Fruit fly (Drosophila melanogaster): ENCODE results near the gene stck.

The stck gene

DNA sequence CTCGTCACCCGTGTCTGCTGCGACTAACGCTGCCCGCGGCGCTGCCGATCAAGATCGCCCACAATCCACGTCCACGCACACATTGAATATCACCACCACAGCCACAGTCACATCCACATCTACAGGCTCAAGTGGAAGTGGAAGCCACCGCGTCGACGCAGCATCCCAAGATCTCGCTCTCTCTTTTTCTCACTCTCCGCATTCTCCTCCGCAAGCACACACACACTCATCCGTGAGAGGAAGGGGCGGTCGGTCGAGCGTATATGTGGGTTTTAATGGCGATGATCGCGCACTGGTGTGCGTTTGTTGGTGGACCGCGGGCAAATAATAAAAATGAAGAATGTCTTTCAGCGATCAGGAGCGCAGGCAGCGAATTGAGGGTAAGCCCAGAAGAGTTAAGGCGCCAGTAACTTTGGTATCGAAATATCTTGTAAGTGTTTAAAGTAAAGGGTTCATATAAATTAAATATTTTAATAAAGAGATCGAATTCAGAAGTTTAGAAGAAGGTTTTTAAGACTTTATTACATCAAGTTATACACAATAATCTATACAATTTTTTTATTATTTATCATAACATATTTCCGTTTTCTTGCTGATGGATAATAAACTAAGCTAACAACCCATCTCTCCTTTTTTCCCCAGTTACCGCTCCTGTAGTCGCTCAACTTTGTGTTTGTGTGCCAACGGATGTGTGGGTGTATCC lies 22.9 kb upstream of the stck start, which contains the start of gene Poxm:
Gene Poxm, minus strand, starts transcription at position 25 of the 703 bp plus-strand sequence.
- TF ChIP-seq CTCF (optimal IDR thresholded peaks at IDR 0.05) (no peak), CG8478 (optimal IDR thresholded peaks at IDR 0.05) (no peak)

DNA sequence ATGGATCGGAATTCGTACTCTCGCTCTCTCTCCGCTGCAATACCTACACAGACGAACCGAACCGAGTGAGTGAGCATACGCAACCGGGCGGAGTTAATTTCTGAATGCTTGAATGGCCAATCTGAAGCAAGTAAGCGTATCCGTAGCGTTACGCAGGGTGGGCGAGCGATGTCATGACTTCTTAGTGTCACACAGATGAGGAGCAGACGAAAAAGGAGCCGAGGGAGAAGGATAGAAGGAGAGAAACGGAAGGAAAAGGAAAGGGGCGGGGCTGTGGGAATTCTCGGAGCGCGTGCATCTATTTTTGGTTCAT lies 22.4 kb upstream of the stck start:
- no peak for TF ChIP-seq CG8478 (optimal IDR thresholded peaks at IDR 0.05)
- TF ChIP-seq CTCF (optimal IDR thresholded peaks at IDR 0.05) = no peak

DNA sequence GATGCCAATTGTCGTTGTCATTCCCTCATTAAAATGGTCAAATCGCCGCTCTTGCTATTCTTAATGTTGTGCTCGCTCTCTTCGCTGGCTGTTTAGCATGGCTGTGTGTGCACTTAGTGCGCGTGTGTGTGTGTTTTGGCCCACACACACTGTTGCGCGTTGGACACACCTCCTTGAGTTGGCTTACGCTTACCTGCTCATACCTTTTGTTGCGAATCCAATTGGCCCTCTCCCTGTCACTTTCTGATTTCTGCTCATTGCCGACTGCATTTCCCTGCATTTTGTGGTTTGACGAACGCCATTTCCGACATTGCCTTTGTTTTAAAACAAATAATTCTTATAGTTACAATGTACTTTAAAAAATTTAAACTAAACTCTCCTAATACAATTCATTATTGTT lies 21.8 kb upstream of the stck start:
- TF ChIP-seq CTCF (optimal IDR thresholded peaks at IDR 0.05) (no peak), CG8478 (optimal IDR thresholded peaks at IDR 0.05) (no peak)

DNA sequence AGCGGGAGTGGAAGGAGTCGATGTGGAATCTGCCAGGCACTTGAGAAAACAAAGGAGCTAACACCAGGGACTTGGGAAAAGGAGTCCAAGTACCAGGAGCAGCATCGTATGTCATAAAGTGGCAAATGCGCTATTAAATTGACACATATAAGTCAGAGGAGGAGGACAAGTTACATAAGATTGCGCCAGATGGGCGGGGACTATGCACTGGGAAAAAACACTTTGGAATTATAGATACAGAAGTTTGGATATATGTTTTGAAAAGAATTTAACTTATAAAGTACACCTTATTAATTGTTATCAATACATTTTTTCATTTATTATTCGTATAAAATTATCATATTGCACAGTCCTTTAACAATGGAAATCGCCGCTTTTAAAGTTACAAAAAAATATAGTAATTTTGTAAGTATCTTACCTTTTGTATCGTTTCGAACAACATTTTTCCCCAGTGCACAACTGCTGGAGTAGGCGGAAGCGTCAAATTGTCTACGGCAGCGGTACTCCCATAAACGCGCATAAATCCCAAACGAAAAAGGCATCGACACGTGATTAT lies 20.7 kb upstream of the stck start:
- TF ChIP-seq CTCF (optimal IDR thresholded peaks at IDR 0.05) (no peak), CG8478 (optimal IDR thresholded peaks at IDR 0.05) (no peak)

DNA sequence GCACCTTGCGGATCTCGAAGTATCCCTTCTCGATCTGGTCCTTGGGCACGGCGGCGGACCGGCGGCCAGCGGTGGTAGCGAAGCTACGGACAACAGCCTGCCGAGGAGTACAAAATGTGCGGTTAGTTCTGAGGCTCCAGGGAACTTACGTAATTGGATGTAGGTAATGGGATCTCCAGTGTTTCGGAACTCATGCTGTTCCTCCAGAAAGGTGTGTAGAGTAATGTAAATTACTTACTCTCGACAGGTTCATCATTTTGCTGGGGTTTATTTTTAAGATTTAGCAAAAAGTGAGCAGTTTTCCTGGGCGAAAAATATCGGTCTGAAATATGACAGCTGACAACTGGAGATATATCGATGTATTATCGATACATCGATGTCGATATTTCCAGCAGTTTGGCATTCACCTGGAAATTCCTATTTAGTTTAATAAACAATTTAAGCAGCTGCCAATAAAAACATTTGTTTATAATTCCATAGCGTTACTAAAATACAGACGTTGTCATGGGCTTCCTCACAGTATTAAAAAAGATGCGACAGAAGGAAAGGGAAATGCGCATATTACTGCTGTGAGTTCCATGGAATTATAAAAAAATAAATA lies 16.0 kb upstream of the stck start, which contains the start of the genes COX7A and Arl2:
Gene COX7A, minus strand, starts transcription at position 369 of the 601 bp plus-strand sequence.
Gene Arl2, plus strand, starts transcription at position 426 of the 601 bp plus-strand sequence.
- peak in 1 of 2 experiments; percentile 16 for TF ChIP-seq CTCF (optimal IDR thresholded peaks at IDR 0.05)
- TF ChIP-seq CG8478 (optimal IDR thresholded peaks at IDR 0.05) = no peak

DNA sequence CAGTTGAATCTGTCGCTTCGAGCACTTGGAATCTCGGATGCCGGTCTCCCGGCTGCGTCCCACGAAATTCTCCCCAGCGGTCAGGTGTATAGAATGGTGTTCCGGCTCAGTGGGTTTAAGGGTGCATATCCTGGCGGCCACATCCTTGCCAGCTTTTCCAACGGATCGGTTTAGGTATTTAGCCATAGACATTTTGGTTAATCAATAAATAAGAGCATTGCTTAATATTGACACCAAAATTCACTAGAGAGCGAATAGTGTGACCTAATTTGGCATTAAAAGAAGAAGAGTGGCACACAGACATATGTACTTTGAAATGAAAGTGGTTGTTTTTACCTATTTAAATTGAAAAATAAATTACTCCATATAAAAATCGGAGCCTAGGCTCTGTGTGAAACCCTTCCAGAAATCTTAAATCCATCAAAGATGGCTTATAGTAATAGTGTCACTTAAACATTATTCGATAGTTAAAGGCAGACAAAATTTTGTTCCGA lies 13.5 kb upstream of the stck start, which contains the start of the genes PNKP and COX7AL:
Gene PNKP, minus strand, starts transcription at position 266 of the 494 bp plus-strand sequence.
Gene COX7AL, plus strand, starts transcription at position 419 of the 494 bp plus-strand sequence.
- no peak for TF ChIP-seq CTCF (optimal IDR thresholded peaks at IDR 0.05)
- no peak for TF ChIP-seq CG8478 (optimal IDR thresholded peaks at IDR 0.05)

DNA sequence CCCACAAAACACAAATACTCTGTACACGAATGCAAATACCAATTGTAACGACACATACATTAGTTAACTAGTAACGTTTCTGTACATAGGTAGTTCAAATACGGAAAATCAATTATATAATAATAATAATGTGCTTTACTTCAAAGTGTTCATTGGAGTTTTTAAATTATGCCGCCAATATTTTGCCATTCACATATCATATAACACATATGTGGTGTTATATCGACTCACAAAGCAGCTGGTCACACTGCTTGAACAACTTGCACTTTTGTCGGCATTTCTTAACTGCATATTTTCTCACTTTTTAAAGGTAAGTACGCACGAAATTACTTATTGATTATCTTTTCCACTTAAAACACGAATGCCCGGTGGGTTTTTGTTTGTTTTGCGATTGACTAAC lies 12.6 kb upstream of the stck start, which contains the start of gene DppIII:
Gene DppIII, plus strand, starts transcription at position 227 of the 400 bp plus-strand sequence.
- TF ChIP-seq CG8478 (optimal IDR thresholded peaks at IDR 0.05) (no peak), CTCF (optimal IDR thresholded peaks at IDR 0.05) (no peak)

DNA sequence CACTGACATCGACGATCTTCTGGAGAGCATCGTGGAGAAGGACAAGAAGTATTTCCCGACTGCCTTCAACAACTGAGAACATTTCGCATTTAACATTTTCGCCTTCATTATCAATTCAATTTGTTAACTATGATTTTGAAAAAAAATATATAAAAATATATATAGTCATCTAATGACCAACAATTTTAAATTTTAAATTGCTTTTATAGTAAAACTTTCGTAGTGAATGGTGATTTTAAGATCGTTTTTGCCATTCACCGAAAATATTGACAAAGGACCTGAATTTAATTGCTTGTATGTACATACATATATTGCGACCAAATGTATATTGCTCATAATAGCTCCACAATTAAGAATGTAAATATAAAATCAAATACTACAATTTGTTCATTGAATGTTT lies 9.5 kb upstream of the stck start, which contains the start of gene CG7352:
Gene CG7352, plus strand, starts transcription at position 301 of the 400 bp plus-strand sequence.
- TF ChIP-seq CG8478 (optimal IDR thresholded peaks at IDR 0.05) = no peak
- TF ChIP-seq CTCF (optimal IDR thresholded peaks at IDR 0.05) = no peak

DNA sequence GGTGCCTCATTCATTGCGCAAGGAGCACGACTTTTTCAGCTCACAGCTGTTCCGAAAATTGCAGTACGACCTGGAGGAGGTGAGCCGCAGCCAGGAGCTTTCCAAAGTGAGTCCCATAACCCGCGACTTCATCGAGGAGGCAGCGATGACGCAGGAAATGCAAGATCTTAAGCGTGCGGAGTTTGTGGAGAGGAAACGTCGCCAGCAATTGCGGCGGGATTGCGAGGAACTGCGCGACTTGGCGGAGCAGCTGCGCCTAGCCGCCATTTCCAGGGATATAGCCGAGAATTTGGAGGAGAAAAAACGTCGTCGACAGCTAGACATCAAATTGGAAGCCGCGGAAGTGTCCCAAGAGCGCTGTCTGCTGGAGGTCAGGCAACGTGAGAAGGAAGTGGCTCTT lies 8.9 kb upstream of the stck start:
- TF ChIP-seq CG8478 (optimal IDR thresholded peaks at IDR 0.05) = no peak
- no peak for TF ChIP-seq CTCF (optimal IDR thresholded peaks at IDR 0.05)

DNA sequence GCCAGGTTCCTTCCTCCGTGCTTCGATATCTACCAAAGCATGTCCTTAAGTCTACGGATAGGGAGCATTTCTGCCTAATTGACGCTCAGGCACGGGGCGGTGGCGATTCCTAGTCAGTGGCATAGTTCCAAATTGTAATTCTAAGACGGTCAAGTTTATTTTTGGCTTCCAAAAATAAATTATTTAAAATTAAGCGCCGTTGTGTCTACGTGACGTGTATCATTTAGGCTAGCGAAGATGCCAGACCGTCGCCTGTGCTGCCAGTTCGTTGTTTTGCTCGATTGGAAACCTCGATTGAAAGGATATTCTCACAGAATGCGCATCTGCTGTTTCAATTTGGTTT lies 7.7 kb upstream of the stck start:
- TF ChIP-seq CTCF (optimal IDR thresholded peaks at IDR 0.05) (no peak), CG8478 (optimal IDR thresholded peaks at IDR 0.05) (no peak)

DNA sequence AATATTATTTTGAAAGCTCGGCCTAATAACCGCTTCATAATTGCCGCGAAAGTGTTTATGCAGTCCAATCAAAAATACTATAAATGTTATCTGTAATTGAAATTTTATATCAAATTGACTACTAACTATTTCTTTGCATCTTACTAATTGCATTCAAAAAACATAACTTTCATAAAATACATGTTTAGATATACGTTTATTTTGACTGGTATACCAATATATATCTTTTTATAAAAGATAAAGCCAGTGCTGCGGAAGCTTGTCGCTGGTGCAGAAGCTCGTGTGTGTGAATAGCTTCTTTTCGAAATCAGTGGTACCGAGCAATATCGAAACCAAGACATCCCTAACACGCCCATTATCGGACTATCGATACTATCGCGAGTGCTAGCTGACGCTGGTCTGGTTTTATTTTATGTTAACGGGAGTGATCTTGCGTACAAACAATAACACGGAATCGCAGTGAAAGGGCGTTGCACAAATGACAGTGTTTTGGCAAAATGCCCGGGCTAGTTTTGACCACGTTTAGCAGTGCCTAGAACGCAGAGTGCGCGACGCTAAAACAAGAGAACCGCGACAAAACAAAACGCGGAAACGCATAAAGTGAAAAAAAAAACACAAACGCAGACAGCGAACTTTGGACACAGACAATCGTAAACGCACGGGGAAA lies 7.2 kb upstream of the stck start, which contains the start of gene Atg13:
Gene Atg13, plus strand, starts transcription at position 367 of the 667 bp plus-strand sequence.
- no peak for TF ChIP-seq CG8478 (optimal IDR thresholded peaks at IDR 0.05)
- no peak for TF ChIP-seq CTCF (optimal IDR thresholded peaks at IDR 0.05)

DNA sequence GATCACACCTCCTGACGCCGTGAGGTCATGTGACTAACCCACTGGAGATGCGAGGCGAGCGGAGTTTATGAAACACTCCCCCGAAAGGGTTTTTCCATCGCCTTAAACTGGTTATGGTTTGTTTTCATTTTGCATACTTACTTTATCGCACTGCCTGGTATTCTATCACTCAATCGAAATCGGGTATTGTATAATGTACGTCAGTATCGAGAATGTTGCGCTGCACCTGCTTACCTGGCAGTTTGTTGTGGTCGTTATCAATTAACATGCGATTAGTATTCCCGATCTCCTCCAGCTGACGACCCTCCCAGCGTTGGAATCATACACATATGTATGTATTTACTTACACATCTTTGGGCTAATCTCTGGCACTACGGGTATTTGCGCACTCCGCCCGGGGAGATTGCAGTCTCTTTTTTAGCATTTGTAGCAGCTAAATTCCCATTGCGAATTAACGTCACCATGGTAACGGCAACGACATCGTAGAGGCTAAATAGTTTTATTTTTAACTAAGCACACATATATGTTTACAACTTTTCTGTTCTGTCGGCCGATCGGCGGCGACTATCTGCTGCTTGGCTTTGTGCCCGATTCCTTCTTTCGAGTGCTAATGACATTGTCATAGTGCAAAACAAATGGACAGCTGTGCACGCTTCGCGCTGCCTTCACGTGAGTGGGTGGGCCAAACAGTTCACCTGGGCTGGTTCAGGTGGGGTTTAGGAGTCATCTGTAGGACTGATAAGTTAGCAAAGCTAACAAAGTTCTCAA lies 3.6 kb upstream of the stck start:
- no peak for TF ChIP-seq CTCF (optimal IDR thresholded peaks at IDR 0.05)
- no peak for TF ChIP-seq CG8478 (optimal IDR thresholded peaks at IDR 0.05)

DNA sequence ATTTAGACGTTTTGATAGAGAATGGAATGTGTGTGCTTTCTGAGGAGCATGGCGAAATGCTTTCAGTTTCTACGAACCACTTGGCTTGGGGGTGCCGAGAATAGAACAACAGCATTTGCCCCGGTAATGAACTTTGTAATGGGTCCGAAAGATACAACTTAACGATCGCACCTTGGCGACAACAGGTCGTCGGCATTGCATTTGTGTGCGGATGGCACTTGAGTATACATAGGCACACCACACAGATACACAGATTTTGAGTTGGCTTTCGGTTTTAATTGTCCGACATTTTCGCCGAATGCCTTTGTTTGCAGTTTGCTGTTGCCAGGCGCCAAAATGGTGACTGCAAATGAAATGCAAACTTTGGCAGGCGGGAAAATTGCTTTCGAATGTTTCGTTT lies 2.8 kb upstream of the stck start:
- TF ChIP-seq CTCF (optimal IDR thresholded peaks at IDR 0.05) (no peak), CG8478 (optimal IDR thresholded peaks at IDR 0.05) (no peak)

DNA sequence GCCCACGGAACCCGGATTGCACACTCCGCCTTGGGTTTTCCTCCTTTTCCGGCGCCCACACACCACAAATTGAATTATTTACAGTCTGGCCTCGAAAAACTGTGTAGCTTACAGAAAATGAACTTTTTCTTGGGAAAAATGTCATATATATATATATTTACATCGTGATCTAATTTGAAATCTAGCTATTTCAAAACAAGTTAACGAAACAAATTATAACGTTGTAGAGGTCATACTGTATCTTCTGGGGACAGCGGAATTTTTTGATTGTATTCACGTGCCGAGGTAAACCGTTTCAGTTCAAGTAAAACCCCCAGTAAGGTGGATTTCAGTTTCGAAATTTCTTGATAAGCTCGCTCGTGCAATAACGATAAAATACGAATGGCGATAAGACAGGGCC lies 2.3 kb upstream of the stck start:
- TF ChIP-seq CG8478 (optimal IDR thresholded peaks at IDR 0.05) (no peak), CTCF (optimal IDR thresholded peaks at IDR 0.05) (no peak)
